Fruit fly (Drosophila melanogaster): ENCODE data around the gene Tengl1.
A peak's percentile ranks its signal among the peaks of the same experiment; 100 is the strongest.

- TF ChIP-seq insv (optimal IDR thresholded peaks at IDR 0.05) (peak; percentile 22), ttk (optimal IDR thresholded peaks at IDR 0.05) (no peak), psq (optimal IDR thresholded peaks at IDR 0.05) (no peak)
Measured at dm6 chr2L:2194305-2194828, 46.0 kb downstream of the Tengl1 start.

Data from Kc167 (cell line).